Worm (Caenorhabditis elegans): Measurements from ENCODE around the gene srj-21.

- TF ChIP-seq ztf-4 (tag; optimal IDR thresholded peaks at IDR 0.05) (no peak), ztf-11 (tag; optimal IDR thresholded peaks at IDR 0.05) (no peak), unc-62 (GFP tag; optimal IDR thresholded peaks at IDR 0.05) (peak; percentile 70), nhr-10 (tag; optimal IDR thresholded peaks at IDR 0.05) (no peak), zag-1 (tag; optimal IDR thresholded peaks at IDR 0.05) (no peak), crh-2 (tag; optimal IDR thresholded peaks at IDR 0.05) (no peak), elt-3 (tag; optimal IDR thresholded peaks at IDR 0.05) (no peak), nhr-6 (tag; optimal IDR thresholded peaks at IDR 0.05) (peak; percentile 15), egl-27 (tag; optimal IDR thresholded peaks at IDR 0.05) (peak; percentile 73), ceh-82 (tag; optimal IDR thresholded peaks at IDR 0.05) (no peak), skn-1 (tag; optimal IDR thresholded peaks at IDR 0.05) (no peak), nhr-12 (tag; optimal IDR thresholded peaks at IDR 0.05) (no peak), fos-1 (tag; optimal IDR thresholded peaks at IDR 0.05) (peak; percentile 1)
Measured at ce11 chrV:10727651-10728050, 17.5 kb upstream of the srj-21 start.

All from whole organism, L2 larva.